Worm (Caenorhabditis elegans) whole organism, young adult: ENCODE results near the gene clec-60.

ENCODE experiments used
- ceh-91 ChIP-seq: fragments of 200-800 bp; sonication (Bioruptor generic); IDR thresholded peaks from 2 replicates; pipeline ENCODE4 v1.3.6; 2022; ENCODE audit warnings: missing genetic modification reagents, missing genetic modification characterization, missing compliant biosample characterization
- die-1 ChIP-seq: sonication (generic microtip); optimal IDR thresholded peaks from 2 replicates; lab custom pipeline; 2016; ENCODE audit warnings: missing genotype, mild to moderate bottlenecking, missing genetic modification characterization, missing compliant biosample characterization
- hmg-1.2 ChIP-seq: fragments of 200-800 bp; sonication (Bioruptor generic); IDR thresholded peaks from 2 replicates; pipeline ENCODE4 v1.3.6; 2022; ENCODE audit warnings: missing genetic modification reagents, missing genetic modification characterization, missing compliant biosample characterization
- hrde-1 ChIP-seq: sonication (generic microtip); optimal IDR thresholded peaks from 2 replicates; lab custom pipeline; 2016; ENCODE audit warnings: missing genetic modification characterization, mild to moderate bottlenecking, missing compliant biosample characterization, moderate library complexity, missing genotype, missing genetic modification reagents, borderline replicate concordance
- nhr-27 ChIP-seq: fragments of 200-800 bp; sonication (Bioruptor generic); optimal IDR thresholded peaks from 2 replicates; lab custom pipeline; 2018; ENCODE audit warnings: mild to moderate bottlenecking, missing genetic modification characterization, moderate library complexity, missing compliant biosample characterization
- pha-4 ChIP-seq: fragments of 150-350 bp; sonication (generic microtip); optimal IDR thresholded peaks from 2 replicates; lab custom pipeline; 2014; ENCODE audit warnings: missing biosample characterization, missing genetic modification reagents, missing genetic modification characterization
- snpc-4 ChIP-seq, 5 experiments: fragments of 150-350 bp in 1 of 5; sonication (generic microtip) in 4 of 5; optimal IDR thresholded peaks; 2 replicates each; lab custom pipeline; 2014 to 2018; ENCODE audit warnings: missing genetic modification characterization in 5 of 5, missing biosample characterization in 3 of 5, antibody characterized with exemption in 2 of 5, mild to moderate bottlenecking in 2 of 5, missing compliant biosample characterization in 2 of 5, missing genotype in 2 of 5, moderate library complexity in 2 of 5, missing genetic modification reagents in 1 of 5
- tlf-1 ChIP-seq: fragments of 200-800 bp; sonication (Bioruptor generic); optimal IDR thresholded peaks from 2 replicates; lab custom pipeline; 2018; ENCODE audit warnings: mild to moderate bottlenecking, missing genetic modification characterization, missing compliant biosample characterization

DNA sequence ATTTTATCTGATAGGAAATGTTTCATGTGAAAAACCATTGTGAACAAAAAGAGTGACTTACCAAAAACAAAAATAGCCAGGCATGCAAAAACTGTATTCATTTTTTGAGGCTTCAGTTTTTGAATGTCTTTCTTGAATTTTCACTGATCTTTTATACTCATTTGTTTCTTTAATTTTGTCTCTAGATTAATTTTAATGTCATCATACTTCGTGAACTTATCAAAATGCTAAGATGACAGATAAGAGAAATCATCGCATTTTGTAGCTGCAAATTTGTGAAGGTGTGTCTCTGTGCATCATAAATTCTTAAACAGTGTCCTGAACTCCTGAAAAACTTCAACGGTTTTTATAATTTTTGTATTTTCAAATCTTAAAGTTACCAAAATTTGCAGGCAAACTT, 5.6 kb downstream of the clec-60 start, which contains the start of gene clec-58:
- TF ChIP-seq hmg-1.2 (GFP tag; lab: Robert Waterston, UW), result no peak
- no peak for TF ChIP-seq snpc-4 (GFP tag; optimal IDR thresholded peaks at IDR 0.05; lab: Kevin White, UChicago)
- no peak for TF ChIP-seq snpc-4 (tag; optimal IDR thresholded peaks at IDR 0.05; lab: Kevin White, UChicago)
- TF ChIP-seq die-1 (tag; lab: Kevin White, UChicago), result no peak
- no peak for TF ChIP-seq hrde-1
- no peak for TF ChIP-seq ceh-91 (GFP tag; lab: Robert Waterston, UW)
- TF ChIP-seq pha-4 (tag; lab: Kevin White, UChicago), result no peak
- TF ChIP-seq tlf-1 (GFP tag; lab: Kevin White, UChicago), result no peak
- TF ChIP-seq nhr-27 (tag; lab: Kevin White, UChicago), result no peak
